Fruit fly (Drosophila melanogaster) whole organism, embryonic: Measurements from ENCODE around the gene CG7987.

Experiments
- Antp ChIP-seq: fragments of 200-800 bp; sonication (Bioruptor generic); optimal IDR thresholded peaks from 3 replicates; lab custom pipeline; 2016; ENCODE audit warnings: missing biosample characterization, missing genetic modification characterization
- Atf-2 ChIP-seq: fragments of 200-800 bp; sonication (Bioruptor generic); optimal IDR thresholded peaks from 2 replicates; lab custom pipeline; 2016; ENCODE audit warnings: missing biosample characterization, missing genetic modification characterization
- B-H2 ChIP-seq: fragments of 200-800 bp; sonication (Bioruptor generic); optimal IDR thresholded peaks from 2 replicates; lab custom pipeline; 2018; ENCODE audit warnings: missing biosample characterization, mild to moderate bottlenecking, missing genetic modification characterization
- BEAF-32 ChIP-seq: fragments of 200-800 bp; sonication (Bioruptor generic); optimal IDR thresholded peaks from 3 replicates; lab custom pipeline; 2017; ENCODE audit warnings: missing biosample characterization, missing genetic modification characterization, mild to moderate bottlenecking, moderate library complexity, missing genetic modification reagents
- CG11456 ChIP-seq: fragments of 200-800 bp; sonication (Bioruptor generic); IDR thresholded peaks from 3 replicates; pipeline ENCODE4 v1.3.6; 2022; ENCODE audit warnings: missing biosample characterization, missing genetic modification characterization
- CG12659 ChIP-seq: fragments of 200-800 bp; sonication (Bioruptor generic); optimal IDR thresholded peaks from 3 replicates; lab custom pipeline; 2017; ENCODE audit warnings: mild to moderate bottlenecking, missing biosample characterization, missing genetic modification reagents, missing genetic modification characterization
- CG12769 ChIP-seq: fragments of 200-800 bp; sonication (Bioruptor generic); optimal IDR thresholded peaks from 2 replicates; lab custom pipeline; 2019; ENCODE audit warnings: missing biosample characterization, mild to moderate bottlenecking, missing genetic modification characterization, moderate library complexity
- CG13287 ChIP-seq: fragments of 200-800 bp; sonication (Bioruptor generic); IDR thresholded peaks from 2 replicates; pipeline ENCODE4 v1.3.6; 2022; ENCODE audit warnings: missing biosample characterization, missing genetic modification characterization; ENCODE audit not compliant: partially characterized antibody
- CG13624 ChIP-seq: fragments of 200-800 bp; sonication (Bioruptor generic); optimal IDR thresholded peaks from 2 replicates; lab custom pipeline; 2016; ENCODE audit warnings: missing biosample characterization, missing genetic modification characterization
- CG15269 ChIP-seq: fragments of 200-800 bp; sonication (Bioruptor generic); optimal IDR thresholded peaks from 2 replicates; lab custom pipeline; 2018; ENCODE audit warnings: missing biosample characterization, mild to moderate bottlenecking, missing genetic modification characterization, moderate library complexity
- CG1529 ChIP-seq: fragments of 200-800 bp; sonication (Bioruptor generic); optimal IDR thresholded peaks from 3 replicates; lab custom pipeline; 2018; ENCODE audit warnings: missing biosample characterization, missing genetic modification characterization
- CG17186 ChIP-seq: fragments of 200-800 bp; sonication (Bioruptor generic); optimal IDR thresholded peaks from 3 replicates; lab custom pipeline; 2017; ENCODE audit warnings: missing biosample characterization, missing genetic modification reagents, missing genetic modification characterization
- CG17385 ChIP-seq: fragments of 200-800 bp; sonication (Bioruptor generic); optimal IDR thresholded peaks from 3 replicates; lab custom pipeline; 2018; ENCODE audit warnings: missing biosample characterization, mild to moderate bottlenecking, missing genetic modification characterization
- CG30403 ChIP-seq: fragments of 200-800 bp; sonication (Bioruptor generic); optimal IDR thresholded peaks from 3 replicates; lab custom pipeline; 2016; ENCODE audit warnings: missing biosample characterization, missing genetic modification characterization
- CG3065 ChIP-seq: fragments of 200-800 bp; sonication (Bioruptor generic); optimal IDR thresholded peaks from 2 replicates; lab custom pipeline; 2016; ENCODE audit warnings: missing biosample characterization, missing genetic modification characterization
- CG3163 ChIP-seq: fragments of 200-800 bp; sonication (Bioruptor generic); optimal IDR thresholded peaks from 3 replicates; lab custom pipeline; 2016; ENCODE audit warnings: missing biosample characterization, missing genetic modification characterization
- CG34224 ChIP-seq: fragments of 200-800 bp; sonication (Bioruptor generic); IDR thresholded peaks from 3 replicates; pipeline ENCODE4 v1.3.6; 2022; ENCODE audit warnings: missing biosample characterization, missing genetic modification characterization; ENCODE audit not compliant: partially characterized antibody
- CG34422 ChIP-seq: fragments of 200-800 bp; sonication (Bioruptor generic); IDR thresholded peaks from 3 replicates; pipeline ENCODE4 v1.3.6; 2022; ENCODE audit warnings: missing biosample characterization, missing genetic modification characterization
- CG3847 ChIP-seq: fragments of 200-800 bp; sonication (Bioruptor generic); IDR thresholded peaks from 2 replicates; pipeline ENCODE4 v1.3.6; 2022; ENCODE audit warnings: missing biosample characterization, missing genetic modification characterization
- CG9817 ChIP-seq: fragments of 200-800 bp; sonication (Bioruptor generic); optimal IDR thresholded peaks from 2 replicates; lab custom pipeline; 2018; ENCODE audit warnings: missing biosample characterization, mild to moderate bottlenecking, missing genetic modification characterization, moderate library complexity
- CTCF ChIP-seq: fragments of 200-800 bp; sonication (Bioruptor generic); optimal IDR thresholded peaks from 2 replicates; lab custom pipeline; 2017; ENCODE audit warnings: missing biosample characterization, mild to moderate bottlenecking, missing genetic modification characterization, moderate library complexity
- CoRest ChIP-seq: fragments of 200-800 bp; sonication (Bioruptor generic); optimal IDR thresholded peaks from 3 replicates; lab custom pipeline; 2018; ENCODE audit warnings: missing biosample characterization, mild to moderate bottlenecking, missing genetic modification characterization, moderate library complexity
- Dip3 ChIP-seq: fragments of 200-800 bp; sonication (Bioruptor generic); optimal IDR thresholded peaks from 3 replicates; lab custom pipeline; 2016; ENCODE audit warnings: missing biosample characterization, missing genetic modification characterization
- Dll ChIP-seq: fragments of 200-800 bp; sonication (Bioruptor generic); IDR thresholded peaks from 4 replicates; pipeline ENCODE4 v1.3.6; 2022; ENCODE audit warnings: missing biosample characterization, missing genetic modification characterization; ENCODE audit not compliant: partially characterized antibody
- Dp ChIP-seq: fragments of 200-800 bp; sonication (Bioruptor generic); optimal IDR thresholded peaks from 2 replicates; lab custom pipeline; 2018; ENCODE audit warnings: missing biosample characterization, mild to moderate bottlenecking, missing genetic modification characterization, moderate library complexity
- HmgD ChIP-seq: fragments of 200-800 bp; sonication (Bioruptor generic); optimal IDR thresholded peaks from 3 replicates; lab custom pipeline; 2016; ENCODE audit warnings: missing biosample characterization, missing genetic modification characterization
- Hr78 ChIP-seq, 2 experiments: fragments of 200-800 bp in 1 of 2; fragments of >200 bp in 1 of 2; sonication (Bioruptor generic) in 1 of 2; optimal IDR thresholded peaks; 2 replicates each; lab custom pipeline; 2017 to 2019; ENCODE audit warnings: missing biosample characterization in 2 of 2, missing genetic modification characterization in 2 of 2, mild to moderate bottlenecking in 1 of 2, moderate library complexity in 1 of 2
- Lhr ChIP-seq: fragments of 200-800 bp; sonication (Bioruptor generic); optimal IDR thresholded peaks from 3 replicates; lab custom pipeline; 2017; ENCODE audit warnings: mild to moderate bottlenecking, missing biosample characterization, missing genetic modification reagents, missing genetic modification characterization
- MBD-R2 ChIP-seq: fragments of 200-800 bp; sonication (Bioruptor generic); IDR thresholded peaks from 2 replicates; pipeline ENCODE4 v1.3.6; 2022; ENCODE audit warnings: missing biosample characterization, missing genetic modification characterization
- Med ChIP-seq: fragments of 200-800 bp; sonication (Bioruptor generic); peaks from one replicate; lab custom pipeline; 2016; ENCODE audit warnings: missing biosample characterization, missing genetic modification characterization, mild to moderate bottlenecking, inconsistent platforms, moderate library complexity
- Myb ChIP-seq: fragments of 200-800 bp; sonication (Bioruptor generic); optimal IDR thresholded peaks from 2 replicates; lab custom pipeline; 2016; ENCODE audit warnings: missing biosample characterization, missing genetic modification characterization
- NFAT ChIP-seq: fragments of 200-800 bp; sonication (Bioruptor generic); IDR thresholded peaks from 2 replicates; pipeline ENCODE4 v1.3.6; 2022; ENCODE audit warnings: missing biosample characterization, missing genetic modification characterization
- NfI ChIP-seq: fragments of 200-800 bp; sonication (Bioruptor generic); optimal IDR thresholded peaks from 3 replicates; lab custom pipeline; 2018; ENCODE audit warnings: missing biosample characterization, mild to moderate bottlenecking, missing genetic modification characterization, moderate library complexity
- Opbp ChIP-seq: fragments of 200-800 bp; sonication (Bioruptor generic); IDR thresholded peaks from 3 replicates; pipeline ENCODE4 v1.3.6; 2022; ENCODE audit warnings: missing biosample characterization, missing genetic modification characterization; ENCODE audit not compliant: partially characterized antibody
- ab ChIP-seq: fragments of 200-800 bp; sonication (Bioruptor generic); optimal IDR thresholded peaks from 2 replicates; lab custom pipeline; 2016; ENCODE audit warnings: missing biosample characterization, missing genetic modification characterization
- amos ChIP-seq: fragments of 200-800 bp; sonication (Bioruptor generic); IDR thresholded peaks from 2 replicates; pipeline ENCODE4 v1.3.6; 2022; ENCODE audit warnings: missing biosample characterization, missing genetic modification characterization; ENCODE audit not compliant: partially characterized antibody
- chn ChIP-seq: fragments of 200-800 bp; sonication (Bioruptor generic); optimal IDR thresholded peaks from 2 replicates; lab custom pipeline; 2016; ENCODE audit warnings: missing biosample characterization, missing genetic modification characterization
- fru ChIP-seq: fragments of >200 bp; optimal IDR thresholded peaks from 2 replicates; lab custom pipeline; 2017
- gro ChIP-seq: fragments of 200-800 bp; sonication (Bioruptor generic); optimal IDR thresholded peaks from 2 replicates; lab custom pipeline; 2016; ENCODE audit warnings: missing biosample characterization, missing genetic modification characterization
- insv ChIP-seq, 2 experiments: fragments of 200-800 bp; sonication (Bioruptor generic); optimal IDR thresholded peaks; 3 replicates each; lab custom pipeline; 2016 to 2018; ENCODE audit warnings: missing biosample characterization in 2 of 2, missing genetic modification characterization in 2 of 2
- kah ChIP-seq: fragments of 200-800 bp; sonication (Bioruptor generic); optimal IDR thresholded peaks from 2 replicates; lab custom pipeline; 2018; ENCODE audit warnings: missing biosample characterization, mild to moderate bottlenecking, missing genetic modification characterization
- knrl ChIP-seq: fragments of 200-800 bp; sonication (Bioruptor generic); IDR thresholded peaks from 3 replicates; pipeline ENCODE4 v1.3.6; 2022; ENCODE audit warnings: missing biosample characterization, missing genetic modification characterization; ENCODE audit not compliant: partially characterized antibody
- phol ChIP-seq: fragments of 200-800 bp; sonication (Bioruptor generic); optimal IDR thresholded peaks from 3 replicates; lab custom pipeline; 2018; ENCODE audit warnings: missing biosample characterization, mild to moderate bottlenecking, missing genetic modification characterization, moderate library complexity
- psq ChIP-seq: fragments of 200-800 bp; sonication (Bioruptor generic); optimal IDR thresholded peaks from 2 replicates; lab custom pipeline; 2017; ENCODE audit warnings: missing biosample characterization, missing genetic modification characterization
- sens ChIP-seq: fragments of 200-800 bp; sonication (Bioruptor generic); peaks from one replicate; lab custom pipeline; 2016; ENCODE audit warnings: missing biosample characterization, missing genetic modification characterization
- shn ChIP-seq: fragments of 200-800 bp; sonication (Bioruptor generic); optimal IDR thresholded peaks from 3 replicates; lab custom pipeline; 2016; ENCODE audit warnings: missing biosample characterization, missing genetic modification characterization
- sob ChIP-seq: fragments of 200-800 bp; sonication (Bioruptor generic); IDR thresholded peaks from 2 replicates; pipeline ENCODE4 v1.3.6; 2022; ENCODE audit warnings: missing biosample characterization, missing genetic modification characterization
- ttk ChIP-seq: fragments of 200-800 bp; sonication (Bioruptor generic); IDR thresholded peaks from 2 replicates; pipeline ENCODE4 v2.1.2; 2022; ENCODE audit warnings: missing biosample characterization, missing genetic modification characterization
- vvl ChIP-seq: fragments of 200-800 bp; sonication (Bioruptor generic); IDR thresholded peaks from 2 replicates; pipeline ENCODE4 v1.3.6; 2022; ENCODE audit warnings: missing biosample characterization, missing genetic modification characterization
- zf30C ChIP-seq: fragments of 200-800 bp; sonication (Bioruptor generic); optimal IDR thresholded peaks from 3 replicates; lab custom pipeline; 2018; ENCODE audit warnings: missing biosample characterization, mild to moderate bottlenecking, missing genetic modification characterization

CG7987 gene

DNA sequence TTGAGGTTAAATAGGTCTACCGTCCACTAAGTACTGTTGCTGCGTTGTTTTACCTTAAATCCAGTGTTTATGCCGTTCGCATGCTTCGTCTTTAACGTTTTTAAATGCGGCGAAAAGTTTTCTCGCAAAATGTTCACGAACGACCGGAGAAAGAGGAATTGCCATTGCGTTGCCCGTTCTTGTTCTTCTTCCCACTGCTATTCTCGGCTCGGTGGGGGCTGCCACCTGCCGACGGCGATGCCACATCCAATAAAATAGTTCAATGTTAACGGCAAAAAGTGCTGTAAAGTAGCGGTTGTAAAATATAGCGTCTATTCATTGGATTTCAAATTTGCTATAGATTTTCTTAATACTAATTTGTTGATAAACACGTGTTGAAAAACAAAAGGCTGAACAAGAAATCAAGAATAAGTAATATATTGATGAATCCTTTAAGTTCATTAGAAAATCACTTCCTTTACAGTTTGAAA is at the start of gene CG7987 (continued):
- peak; percentile 97 for TF ChIP-seq psq (GFP tag; lab: Kevin White, UChicago)
- TF ChIP-seq knrl (GFP tag; lab: Robert Waterston, UW) = peak; percentile 6; the same call in 1 of the 3 replicates
- TF ChIP-seq CG30403 (GFP tag; lab: Kevin White, UChicago) = no peak
- no peak for TF ChIP-seq fru (lab: Kevin White, UChicago)
- TF ChIP-seq CoRest (tag; lab: Kevin White, UChicago) = peak; percentile 37
- TF ChIP-seq Myb (GFP tag; lab: Kevin White, UChicago) = peak; percentile 96
- 0 out of 2 replicates have a peak, but pooled peaks have one; percentile 15 for TF ChIP-seq sob
- peak; percentile 76 for TF ChIP-seq Dp (GFP tag; lab: Kevin White, UChicago)
- 0 out of 3 replicates have a peak, but pooled peaks have one; percentile 3 for TF ChIP-seq CG11456 (GFP tag; lab: Robert Waterston, UW)
- peak; percentile 86 for TF ChIP-seq sens (GFP tag; lab: Kevin White, UChicago)
- TF ChIP-seq Atf-2 (GFP tag; lab: Kevin White, UChicago) = no peak
- TF ChIP-seq MBD-R2 = peak; percentile 25
- TF ChIP-seq CG12769 (tag; lab: Kevin White, UChicago) = peak; percentile 58
- no peak for TF ChIP-seq Hr78 (GFP tag; optimal IDR thresholded peaks at IDR 0.05; lab: Kevin White, UChicago)
- peak; percentile 0 for TF ChIP-seq Antp
- TF ChIP-seq shn (GFP tag; lab: Kevin White, UChicago) = no peak
- TF ChIP-seq ttk (GFP tag; lab: Robert Waterston, UW) = 0 out of 2 replicates have a peak, but pooled peaks have one; percentile 16
- TF ChIP-seq gro (GFP tag; lab: Kevin White, UChicago) = peak; percentile 12
- peak; percentile 90 for TF ChIP-seq Lhr (GFP tag; lab: Kevin White, UChicago)
- peak; percentile 94 for TF ChIP-seq CG17385 (GFP tag; lab: Kevin White, UChicago)
- TF ChIP-seq vvl (GFP tag; lab: Robert Waterston, UW) = peak; percentile 55
- peak; percentile 20 for TF ChIP-seq NfI
- TF ChIP-seq Dll (GFP tag; lab: Robert Waterston, UW) = 0 out of 4 replicates have a peak, but pooled peaks have one; percentile 32
- TF ChIP-seq CG13624 (GFP tag; lab: Kevin White, UChicago) = peak; percentile 58
- TF ChIP-seq amos (GFP tag; lab: Robert Waterston, UW) = peak; percentile 31; the same call in 1 of the 2 replicates
- TF ChIP-seq CTCF (GFP tag; lab: Kevin White, UChicago) = peak; percentile 68
- TF ChIP-seq Opbp (GFP tag; lab: Robert Waterston, UW) = peak; percentile 67; the same call in 2 of the 3 replicates
- TF ChIP-seq kah (GFP tag; lab: Kevin White, UChicago) = peak; percentile 78
- peak; percentile 18 for TF ChIP-seq phol (tag; lab: Kevin White, UChicago)
- no peak for TF ChIP-seq ab (GFP tag; lab: Kevin White, UChicago)
- peak; percentile 27; the same call in 1 of the 2 replicates for TF ChIP-seq NFAT
- TF ChIP-seq CG13287 (GFP tag; lab: Robert Waterston, UW) = peak; percentile 68
- peak; percentile 40; the same call in 1 of the 3 replicates for TF ChIP-seq CG34224 (GFP tag; lab: Robert Waterston, UW)
- peak; percentile 36 for TF ChIP-seq B-H2 (GFP tag; lab: Kevin White, UChicago)
- TF ChIP-seq insv (GFP tag; optimal IDR thresholded peaks at IDR 0.05; lab: Kevin White, UChicago) = no peak
- no peak for TF ChIP-seq CG1529
- TF ChIP-seq BEAF-32 (GFP tag; lab: Kevin White, UChicago) = peak; percentile 17
- no peak for TF ChIP-seq HmgD (GFP tag; lab: Kevin White, UChicago)
- TF ChIP-seq CG15269 (tag; lab: Kevin White, UChicago) = peak; percentile 25
- TF ChIP-seq CG3163 (GFP tag; lab: Kevin White, UChicago) = peak; percentile 36
- peak; percentile 35 for TF ChIP-seq CG12659 (GFP tag; lab: Kevin White, UChicago)
- TF ChIP-seq chn (GFP tag; lab: Kevin White, UChicago) = peak; percentile 43
- TF ChIP-seq CG3065 = no peak
- peak; percentile 75 for TF ChIP-seq CG17186 (GFP tag; lab: Kevin White, UChicago)
- peak; percentile 21 for TF ChIP-seq CG9817 (tag; lab: Kevin White, UChicago)
- peak; percentile 73 for TF ChIP-seq CG3847 (GFP tag; lab: Robert Waterston, UW)
- peak; percentile 21 for TF ChIP-seq zf30C (GFP tag; lab: Kevin White, UChicago)
- peak; percentile 88 for TF ChIP-seq Med
- TF ChIP-seq CG34422 (GFP tag; lab: Robert Waterston, UW) = peak; percentile 53; the same call in 2 of the 3 replicates
- peak; percentile 24 for TF ChIP-seq Dip3 (GFP tag; lab: Kevin White, UChicago)
